Worm (Caenorhabditis elegans): ENCODE data around the gene Y56A3A.31.
"Not testable (repeated sequence)": the region's sequence is repeated elsewhere in the genome, so short reads cannot be mapped to it uniquely, and the experiment has no call there.

DNA sequence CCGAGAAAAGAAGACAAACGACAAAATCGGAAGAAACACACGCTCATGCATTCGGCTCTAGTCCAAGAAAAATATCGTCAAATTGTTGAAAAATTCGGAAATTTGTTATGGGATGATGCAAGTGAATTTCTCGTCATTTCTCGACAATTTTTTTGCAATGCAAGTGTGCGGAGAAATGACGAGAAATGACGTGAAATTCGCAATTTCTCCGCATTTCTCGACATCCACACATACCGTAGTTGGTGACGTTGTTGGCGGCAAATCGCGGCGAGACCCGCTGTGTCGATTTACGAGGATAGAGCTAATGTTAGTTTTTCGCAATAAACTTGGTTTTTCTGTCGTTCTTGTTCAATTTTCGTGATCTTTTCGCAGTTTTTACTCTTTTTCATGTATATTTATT, 35.0 kb upstream of the Y56A3A.31 start:
- TF ChIP-seq hmg-1.2 (GFP tag; IDR thresholded peaks at IDR 0.05); Y53G8AR.9 (GFP tag; conservative IDR thresholded peaks at IDR 0.05); nhr-120 (GFP tag; IDR thresholded peaks at IDR 0.05); F49E8.2 (tag; optimal IDR thresholded peaks at IDR 0.05; ENCODE audit: insufficient read depth); lir-1 (GFP tag; conservative IDR thresholded peaks at IDR 0.05); unc-62 (GFP tag; optimal IDR thresholded peaks at IDR 0.05): not testable (repeated sequence)
